Fruit fly (Drosophila melanogaster) whole organism, embryonic: ENCODE measurements around the gene CG34001.
A peak's percentile ranks its signal among the peaks of the same experiment; 100 is the strongest.

Experiments used
- BtbVII ChIP-seq: fragments of 200-800 bp; sonication (Bioruptor generic); optimal IDR thresholded peaks from 3 replicates; lab custom pipeline; 2017; ENCODE audit warnings: missing biosample characterization, mild to moderate bottlenecking, missing genetic modification characterization
- CG10543 ChIP-seq: fragments of 200-800 bp; sonication (Bioruptor generic); optimal IDR thresholded peaks from 3 replicates; lab custom pipeline; 2017; ENCODE audit warnings: missing biosample characterization, mild to moderate bottlenecking, missing genetic modification characterization, moderate library complexity
- CG11085 ChIP-seq: fragments of 200-800 bp; sonication (Bioruptor generic); IDR thresholded peaks from 2 replicates; pipeline ENCODE4 v1.3.6; 2022; ENCODE audit warnings: missing biosample characterization, missing genetic modification characterization
- CG11398 ChIP-seq: fragments of 200-800 bp; sonication (Bioruptor generic); optimal IDR thresholded peaks from 2 replicates; lab custom pipeline; 2016; ENCODE audit warnings: missing biosample characterization, missing genetic modification characterization
- CG11504 ChIP-seq: fragments of 200-800 bp; sonication (Bioruptor generic); optimal IDR thresholded peaks from 3 replicates; lab custom pipeline; 2019; ENCODE audit warnings: missing biosample characterization, mild to moderate bottlenecking, missing genetic modification characterization, moderate library complexity
- CG11723 ChIP-seq: fragments of 200-800 bp; sonication (Bioruptor generic); optimal IDR thresholded peaks from 2 replicates; lab custom pipeline; 2017; ENCODE audit warnings: missing biosample characterization, mild to moderate bottlenecking, missing genetic modification characterization
- CG12071 ChIP-seq: fragments of 200-800 bp; sonication (Bioruptor generic); optimal IDR thresholded peaks from 3 replicates; lab custom pipeline; 2018; ENCODE audit warnings: missing biosample characterization, mild to moderate bottlenecking, missing genetic modification characterization
- CG12219 ChIP-seq: fragments of 200-800 bp; sonication (Bioruptor generic); optimal IDR thresholded peaks from 3 replicates; lab custom pipeline; 2018; ENCODE audit warnings: missing biosample characterization, mild to moderate bottlenecking, missing genetic modification characterization
- CG14441 ChIP-seq: fragments of 200-800 bp; sonication (Bioruptor generic); IDR thresholded peaks from 2 replicates; pipeline ENCODE4 v1.3.6; 2022; ENCODE audit warnings: missing biosample characterization, missing genetic modification characterization
- CG15601 ChIP-seq: fragments of 200-800 bp; sonication (Bioruptor generic); optimal IDR thresholded peaks from 3 replicates; lab custom pipeline; 2019; ENCODE audit warnings: missing biosample characterization, mild to moderate bottlenecking, missing genetic modification characterization, moderate library complexity
- CG30403 ChIP-seq: fragments of 200-800 bp; sonication (Bioruptor generic); optimal IDR thresholded peaks from 3 replicates; lab custom pipeline; 2016; ENCODE audit warnings: missing biosample characterization, missing genetic modification characterization
- CG3065 ChIP-seq: fragments of 200-800 bp; sonication (Bioruptor generic); optimal IDR thresholded peaks from 2 replicates; lab custom pipeline; 2016; ENCODE audit warnings: missing biosample characterization, missing genetic modification characterization
- CG32767 ChIP-seq: fragments of 200-800 bp; sonication (Bioruptor generic); IDR thresholded peaks from 2 replicates; pipeline ENCODE4 v1.3.6; 2022; ENCODE audit warnings: missing biosample characterization, missing genetic modification characterization
- CG32772 ChIP-seq: fragments of 200-800 bp; sonication (Bioruptor generic); IDR thresholded peaks from 2 replicates; pipeline ENCODE4 v1.3.6; 2022; ENCODE audit warnings: missing biosample characterization, missing genetic modification characterization
- CG4328 ChIP-seq: fragments of 200-800 bp; sonication (Bioruptor generic); optimal IDR thresholded peaks from 3 replicates; lab custom pipeline; 2017; ENCODE audit warnings: missing biosample characterization, missing genetic modification reagents, missing genetic modification characterization
- CG6254 ChIP-seq: fragments of 200-800 bp; sonication (Bioruptor generic); optimal IDR thresholded peaks from 3 replicates; lab custom pipeline; 2017; ENCODE audit warnings: mild to moderate bottlenecking, missing biosample characterization, missing genetic modification reagents, missing genetic modification characterization
- CG6765 ChIP-seq: fragments of 200-800 bp; sonication (Bioruptor generic); optimal IDR thresholded peaks from 3 replicates; lab custom pipeline; 2017; ENCODE audit warnings: missing biosample characterization, mild to moderate bottlenecking, missing genetic modification characterization
- CG7271 ChIP-seq: fragments of 200-800 bp; sonication (Bioruptor generic); optimal IDR thresholded peaks from 2 replicates; lab custom pipeline; 2018; ENCODE audit warnings: missing biosample characterization, mild to moderate bottlenecking, missing genetic modification characterization, moderate library complexity
- CG7839 ChIP-seq: fragments of 200-800 bp; sonication (Bioruptor generic); optimal IDR thresholded peaks from 3 replicates; lab custom pipeline; 2018; ENCODE audit warnings: missing biosample characterization, mild to moderate bottlenecking, missing genetic modification characterization, moderate library complexity
- CG8388 ChIP-seq: fragments of 200-800 bp; sonication (Bioruptor generic); optimal IDR thresholded peaks from 2 replicates; lab custom pipeline; 2019; ENCODE audit warnings: missing biosample characterization, mild to moderate bottlenecking, missing genetic modification characterization, moderate library complexity
- CG9437 ChIP-seq: fragments of 200-800 bp; sonication (Bioruptor generic); optimal IDR thresholded peaks from 2 replicates; lab custom pipeline; 2018; ENCODE audit warnings: missing biosample characterization, mild to moderate bottlenecking, missing genetic modification characterization
- CG9876 ChIP-seq: fragments of 200-800 bp; sonication (Bioruptor generic); optimal IDR thresholded peaks from 2 replicates; lab custom pipeline; 2016; ENCODE audit warnings: missing biosample characterization, missing genetic modification characterization
- Dbx ChIP-seq: fragments of 200-800 bp; sonication (Bioruptor generic); IDR thresholded peaks from 3 replicates; pipeline ENCODE4 v1.3.6; 2022; ENCODE audit warnings: missing biosample characterization, missing genetic modification characterization
- Ets65A ChIP-seq: fragments of 200-800 bp; sonication (Bioruptor generic); peaks from one replicate; lab custom pipeline; 2016; ENCODE audit warnings: missing biosample characterization, missing genetic modification characterization
- HmgD ChIP-seq: fragments of 200-800 bp; sonication (Bioruptor generic); optimal IDR thresholded peaks from 3 replicates; lab custom pipeline; 2016; ENCODE audit warnings: missing biosample characterization, missing genetic modification characterization
- Hr51 ChIP-seq, 2 experiments: fragments of 200-800 bp; sonication (Bioruptor generic); optimal IDR thresholded peaks; 2 replicates in 1 of 2; 3 replicates in 1 of 2; lab custom pipeline; 2016 to 2018; ENCODE audit warnings: missing biosample characterization in 2 of 2, missing genetic modification characterization in 2 of 2, mild to moderate bottlenecking in 1 of 2, moderate library complexity in 1 of 2
- Max ChIP-seq: fragments of 200-800 bp; sonication (Bioruptor generic); optimal IDR thresholded peaks from 2 replicates; lab custom pipeline; 2016; ENCODE audit warnings: missing biosample characterization, mild to moderate bottlenecking, missing genetic modification characterization
- Nf-YA ChIP-seq: fragments of 200-800 bp; sonication (Bioruptor generic); IDR thresholded peaks from 2 replicates; pipeline ENCODE4 v1.3.6; 2022; ENCODE audit warnings: missing biosample characterization, missing genetic modification characterization
- Pdp1 ChIP-seq, 2 experiments: fragments of 200-800 bp; sonication (Bioruptor generic); optimal IDR thresholded peaks; 3 replicates each; lab custom pipeline; 2016; ENCODE audit warnings: missing biosample characterization in 2 of 2, missing genetic modification characterization in 2 of 2, mild to moderate bottlenecking in 1 of 2, moderate library complexity in 1 of 2
- Rx ChIP-seq: fragments of 200-800 bp; sonication (Bioruptor generic); IDR thresholded peaks from 2 replicates; pipeline ENCODE4 v1.3.6; 2022; ENCODE audit warnings: missing biosample characterization, missing genetic modification characterization
- Side ChIP-seq: fragments of 200-800 bp; sonication (Bioruptor generic); optimal IDR thresholded peaks from 2 replicates; lab custom pipeline; 2016; ENCODE audit warnings: missing biosample characterization, missing genetic modification characterization
- Tbp ChIP-seq: fragments of >200 bp; optimal IDR thresholded peaks from 2 replicates; lab custom pipeline; 2018; ENCODE audit warnings: missing biosample characterization, missing genetic modification characterization
- Xbp1 ChIP-seq: fragments of 200-800 bp; sonication (Bioruptor generic); optimal IDR thresholded peaks from 3 replicates; lab custom pipeline; 2016; ENCODE audit warnings: missing biosample characterization, mild to moderate bottlenecking, missing genetic modification characterization
- amos ChIP-seq: fragments of 200-800 bp; sonication (Bioruptor generic); IDR thresholded peaks from 2 replicates; pipeline ENCODE4 v1.3.6; 2022; ENCODE audit warnings: missing biosample characterization, missing genetic modification characterization; ENCODE audit not compliant: partially characterized antibody
- btn ChIP-seq: fragments of 200-800 bp; sonication (Bioruptor generic); optimal IDR thresholded peaks from 2 replicates; lab custom pipeline; 2016; ENCODE audit warnings: missing biosample characterization, missing genetic modification characterization
- chif ChIP-seq, 2 experiments: fragments of 200-800 bp; sonication (Bioruptor generic); optimal IDR thresholded peaks; 3 replicates each; lab custom pipeline; 2016; ENCODE audit warnings: missing biosample characterization in 2 of 2, missing genetic modification characterization in 2 of 2
- en ChIP-seq: fragments of 200-800 bp; sonication (Bioruptor generic); optimal IDR thresholded peaks from 2 replicates; lab custom pipeline; 2016; ENCODE audit warnings: missing biosample characterization, missing genetic modification characterization
- esg ChIP-seq: fragments of 200-800 bp; sonication (Bioruptor generic); conservative IDR thresholded peaks from 2 replicates; pipeline ENCODE4 v1.3.6; 2022; ENCODE audit warnings: missing biosample characterization, missing genetic modification characterization
- ftz-f1 ChIP-seq: fragments of 200-800 bp; sonication (Bioruptor generic); optimal IDR thresholded peaks from 2 replicates; lab custom pipeline; 2016; ENCODE audit warnings: missing biosample characterization, missing genetic modification characterization
- jigr1 ChIP-seq: fragments of 200-800 bp; sonication (Bioruptor generic); IDR thresholded peaks from 3 replicates; pipeline ENCODE4 v1.3.6; 2022; ENCODE audit warnings: missing biosample characterization, missing genetic modification characterization
- jumu ChIP-seq: fragments of 200-800 bp; sonication (Bioruptor generic); optimal IDR thresholded peaks from 3 replicates; lab custom pipeline; 2016; ENCODE audit warnings: missing biosample characterization, missing genetic modification characterization
- kay ChIP-seq: fragments of 200-800 bp; sonication (Bioruptor generic); optimal IDR thresholded peaks from 2 replicates; lab custom pipeline; 2016; ENCODE audit warnings: missing biosample characterization, missing genetic modification characterization
- lov ChIP-seq, 2 experiments: fragments of 200-800 bp in 1 of 2; fragments of >200 bp in 1 of 2; sonication (Bioruptor generic) in 1 of 2; IDR thresholded peaks in 1 of 2; optimal IDR thresholded peaks in 1 of 2; 2 replicates in 1 of 2; 3 replicates in 1 of 2; pipeline versions ENCODE4 v1.3.6 to Lab custom; 2017 to 2022; ENCODE audit warnings: missing biosample characterization in 1 of 2, missing genetic modification characterization in 1 of 2
- slou ChIP-seq: fragments of 200-800 bp; sonication (Bioruptor generic); optimal IDR thresholded peaks from 3 replicates; lab custom pipeline; 2016; ENCODE audit warnings: missing biosample characterization, missing genetic modification characterization
- sr ChIP-seq: fragments of 200-800 bp; sonication (Bioruptor generic); IDR thresholded peaks from 3 replicates; pipeline ENCODE4 v1.3.6; 2022; ENCODE audit warnings: missing biosample characterization, missing genetic modification characterization
- stc ChIP-seq: fragments of 200-800 bp; sonication (Bioruptor generic); IDR thresholded peaks from 2 replicates; pipeline ENCODE4 v1.3.6; 2022; ENCODE audit warnings: missing biosample characterization, missing genetic modification characterization
- tgo ChIP-seq: fragments of 200-800 bp; sonication (Bioruptor generic); IDR thresholded peaks from 3 replicates; pipeline ENCODE4 v1.3.6; 2022; ENCODE audit warnings: missing biosample characterization, missing genetic modification characterization
- trh ChIP-seq: fragments of 200-800 bp; sonication (Bioruptor generic); optimal IDR thresholded peaks from 2 replicates; lab custom pipeline; 2016; ENCODE audit warnings: missing biosample characterization, missing genetic modification characterization
- ttk ChIP-seq: fragments of 200-800 bp; sonication (Bioruptor generic); IDR thresholded peaks from 2 replicates; pipeline ENCODE4 v2.1.2; 2022; ENCODE audit warnings: missing biosample characterization, missing genetic modification characterization
- tx ChIP-seq: fragments of 200-800 bp; sonication (Bioruptor generic); optimal IDR thresholded peaks from 2 replicates; lab custom pipeline; 2016; ENCODE audit warnings: missing biosample characterization, missing genetic modification characterization
- zen ChIP-seq: fragments of 200-800 bp; sonication (Bioruptor generic); optimal IDR thresholded peaks from 3 replicates; lab custom pipeline; 2018; ENCODE audit warnings: missing biosample characterization, mild to moderate bottlenecking, missing genetic modification characterization, moderate library complexity

Gene CG34001

DNA sequence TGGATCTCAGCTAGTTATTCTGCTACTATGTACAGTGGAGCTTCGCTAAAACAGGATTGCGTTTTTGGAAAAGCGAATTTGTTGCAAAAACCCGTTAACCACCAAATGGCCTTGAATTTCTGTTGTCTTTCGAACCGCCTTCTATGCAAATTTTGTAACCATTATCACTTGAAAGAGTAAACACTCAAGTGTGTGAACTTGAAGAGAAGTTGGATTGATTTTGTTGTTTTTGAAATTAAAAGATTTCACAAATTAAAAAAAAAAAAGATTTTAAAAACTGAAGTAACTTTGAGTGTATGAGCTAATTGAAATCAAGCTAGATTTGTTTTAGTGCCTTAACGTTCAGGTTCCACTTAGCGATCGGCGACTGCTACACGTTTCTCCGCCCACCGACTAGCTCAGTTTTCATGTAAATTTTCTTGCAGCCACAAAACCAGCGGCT, 53.0 kb downstream of the CG34001 start (continued):
- TF ChIP-seq CG15601 (peak; percentile 15), CG9876 (GFP tag; lab: Kevin White, UChicago) (peak; percentile 43), ttk (GFP tag; lab: Robert Waterston, UW) (peak; percentile 54), trh (GFP tag; lab: Kevin White, UChicago) (no peak), kay (GFP tag; lab: Kevin White, UChicago) (no peak), Xbp1 (GFP tag; lab: Kevin White, UChicago) (peak; percentile 65), Ets65A (GFP tag; lab: Kevin White, UChicago) (peak; percentile 98), Side (GFP tag; lab: Kevin White, UChicago) (peak; percentile 77), lov (optimal IDR thresholded peaks at IDR 0.05; lab: Kevin White, UChicago) (no peak), lov (GFP tag; IDR thresholded peaks at IDR 0.05; lab: Robert Waterston, UW) (no peak), CG12071 (peak; percentile 59), CG7271 (no peak), ftz-f1 (GFP tag; lab: Kevin White, UChicago) (no peak), CG14441 (peak; percentile 68), jigr1 (GFP tag; lab: Robert Waterston, UW) (peak; percentile 51; the same call in 1 of the 3 replicates), CG11723 (GFP tag; lab: Kevin White, UChicago) (peak; percentile 21), sr (GFP tag; lab: Robert Waterston, UW) (no peak), CG12219 (GFP tag; lab: Kevin White, UChicago) (no peak), CG10543 (peak; percentile 19), Pdp1 (GFP tag; optimal IDR thresholded peaks at IDR 0.05; lab: Kevin White, UChicago) (peak; percentile 60 to 72), slou (GFP tag; lab: Kevin White, UChicago) (no peak), esg (GFP tag; lab: Robert Waterston, UW) (peak; percentile 70), CG32772 (GFP tag; lab: Robert Waterston, UW) (peak; percentile 70), HmgD (no peak), Hr51 (GFP tag; optimal IDR thresholded peaks at IDR 0.05; lab: Kevin White, UChicago) (peak in 1 of 2 experiments; percentile 67), CG4328 (no peak), en (GFP tag; lab: Kevin White, UChicago) (peak; percentile 36), BtbVII (GFP tag; lab: Kevin White, UChicago) (peak; percentile 50), tgo (GFP tag; lab: Robert Waterston, UW) (peak; percentile 75), tx (GFP tag; lab: Kevin White, UChicago) (peak; percentile 35), CG3065 (no peak), Tbp (GFP tag; lab: Kevin White, UChicago) (no peak), Max (GFP tag; lab: Kevin White, UChicago) (no peak), CG8388 (GFP tag; lab: Kevin White, UChicago) (peak; percentile 58), Nf-YA (peak; percentile 48), CG6254 (peak; percentile 54), CG30403 (peak; percentile 85), CG11504 (peak; percentile 81), Dbx (GFP tag; lab: Robert Waterston, UW) (0 out of 3 replicates have a peak, but pooled peaks have one; percentile 20), CG9437 (GFP tag; lab: Kevin White, UChicago) (peak; percentile 67), CG7839 (tag; lab: Kevin White, UChicago) (peak; percentile 86), chif (GFP tag; optimal IDR thresholded peaks at IDR 0.05; lab: Kevin White, UChicago) (peak; percentile 29 to 39), jumu (GFP tag; lab: Kevin White, UChicago) (peak; percentile 83), CG11398 (no peak), CG11085 (GFP tag; lab: Robert Waterston, UW) (no peak), zen (tag; lab: Kevin White, UChicago) (no peak), CG32767 (GFP tag; lab: Robert Waterston, UW) (peak; percentile 54; the same call in 1 of the 2 replicates), stc (peak; percentile 68; the same call in 1 of the 2 replicates), Rx (GFP tag; lab: Robert Waterston, UW) (peak; percentile 68), amos (GFP tag; lab: Robert Waterston, UW) (no peak), CG6765 (GFP tag; lab: Kevin White, UChicago) (peak; percentile 39), btn (GFP tag; lab: Kevin White, UChicago) (peak; percentile 13)
